Worm (Caenorhabditis elegans) whole organism, late embryonic: ENCODE measurements around the gene H04D03.4.
"Not testable (repeated sequence)": the region's sequence is repeated elsewhere in the genome, so short reads cannot be mapped to it uniquely, and the experiment has no call there.

ENCODE experiments used
- Y22D7AL.16 ChIP-seq: sonication (generic microtip); optimal IDR thresholded peaks from 2 replicates; lab custom pipeline; 2016; ENCODE audit warnings: missing genetic modification characterization, missing compliant biosample characterization
- ceh-22 ChIP-seq: sonication (generic microtip); optimal IDR thresholded peaks from 2 replicates; lab custom pipeline; 2017; ENCODE audit warnings: missing biosample characterization, missing genetic modification characterization
- madf-2 ChIP-seq: sonication (generic microtip); optimal IDR thresholded peaks from 2 replicates; lab custom pipeline; 2017; ENCODE audit warnings: missing genetic modification characterization, missing compliant biosample characterization
- sox-4 ChIP-seq: sonication (generic microtip); optimal IDR thresholded peaks from 2 replicates; lab custom pipeline; 2017; ENCODE audit warnings: mild to moderate bottlenecking, missing genetic modification characterization, inconsistent platforms, missing compliant biosample characterization
- tbx-2 ChIP-seq: sonication (generic microtip); optimal IDR thresholded peaks from 2 replicates; lab custom pipeline; 2016; ENCODE audit warnings: missing genetic modification characterization, missing compliant biosample characterization
- zip-5 ChIP-seq: sonication (generic microtip); optimal IDR thresholded peaks from 2 replicates; lab custom pipeline; 2016; ENCODE audit warnings: missing genetic modification characterization, missing compliant biosample characterization

DNA sequence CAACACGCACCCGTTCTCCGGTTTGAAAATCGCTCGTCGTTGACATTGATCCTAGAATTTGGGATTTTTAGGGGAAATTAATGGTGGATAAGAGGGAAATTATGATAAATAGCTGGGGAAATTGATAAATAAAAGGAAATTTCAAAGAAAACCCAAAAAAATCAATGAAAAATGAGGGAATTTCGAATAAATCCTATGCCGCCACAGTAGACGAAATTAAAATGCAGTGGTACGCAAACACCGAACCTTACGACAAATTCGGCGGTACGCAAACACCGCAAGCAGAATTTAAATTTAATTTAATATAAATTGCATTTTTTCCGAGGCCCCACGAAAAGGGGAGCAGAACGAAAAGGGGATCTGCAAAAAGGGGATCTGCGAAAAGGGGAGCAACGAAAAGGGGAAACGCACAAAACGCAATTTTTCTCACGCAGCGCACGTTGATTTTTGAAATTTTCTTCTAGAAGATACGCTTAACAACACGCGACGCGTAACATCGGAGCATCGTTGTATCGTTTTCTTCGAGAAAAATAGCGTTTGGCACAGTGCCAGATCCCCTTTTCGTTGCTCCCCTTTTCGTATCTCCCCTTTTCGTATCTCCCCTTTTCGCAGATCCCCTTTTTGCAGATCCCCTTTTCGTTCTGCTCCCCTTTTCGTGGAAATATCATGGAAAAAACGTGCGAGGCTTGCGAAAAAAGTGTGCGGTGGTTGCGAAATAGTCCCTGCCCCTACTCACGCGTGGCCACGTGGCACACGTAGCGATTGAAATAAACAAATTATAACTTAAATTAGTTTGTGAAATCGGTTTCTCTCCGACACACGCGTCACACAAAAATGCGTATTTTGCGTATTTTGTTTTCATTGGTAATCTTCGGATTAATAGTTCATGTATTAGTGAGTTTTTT lies 14.7 kb downstream of the H04D03.4 start, which contains the start of the genes smrd-1 and enu-3.1:
- not testable (repeated sequence) for TF ChIP-seq sox-4 (tag; lab: Kevin White, UChicago); ceh-22; madf-2; Y22D7AL.16; zip-5 (tag; lab: Kevin White, UChicago)
- peak; percentile 58 for TF ChIP-seq tbx-2 (tag; lab: Kevin White, UChicago)
